Fruit fly (Drosophila melanogaster) Kc167 (cell line): ENCODE measurements around the gene CG31286.

Experiments
- Myc ChIP-seq: fragments of >200 bp; optimal IDR thresholded peaks from 2 replicates; lab custom pipeline; 2017; ENCODE audit warnings: missing external identifiers
- Sin3A ChIP-seq: fragments of >200 bp; optimal IDR thresholded peaks from 2 replicates; lab custom pipeline; 2018; ENCODE audit warnings: missing external identifiers
- h ChIP-seq: fragments of >200 bp; optimal IDR thresholded peaks from 3 replicates; lab custom pipeline; 2018; ENCODE audit warnings: missing external identifiers
- insv ChIP-seq: fragments of >200 bp; optimal IDR thresholded peaks from 3 replicates; lab custom pipeline; 2018; ENCODE audit warnings: missing external identifiers
- psq ChIP-seq: fragments of >200 bp; optimal IDR thresholded peaks from 2 replicates; lab custom pipeline; 2017; ENCODE audit warnings: missing external identifiers
- ttk ChIP-seq: sonication (Bioruptor generic); optimal IDR thresholded peaks from 2 replicates; lab custom pipeline; 2017; ENCODE audit warnings: missing external identifiers

Gene CG31286

dm6 chr3R:6683135-6683534, 42.1 kb downstream of the CG31286 start:
- TF ChIP-seq psq (lab: Kevin White, UChicago) (no peak), ttk (lab: Kevin White, UChicago) (no peak), h (lab: Kevin White, UChicago) (no peak), Myc (lab: Kevin White, UChicago) (no peak), insv (lab: Kevin White, UChicago) (no peak), Sin3A (lab: Kevin White, UChicago) (no peak)

DNA sequence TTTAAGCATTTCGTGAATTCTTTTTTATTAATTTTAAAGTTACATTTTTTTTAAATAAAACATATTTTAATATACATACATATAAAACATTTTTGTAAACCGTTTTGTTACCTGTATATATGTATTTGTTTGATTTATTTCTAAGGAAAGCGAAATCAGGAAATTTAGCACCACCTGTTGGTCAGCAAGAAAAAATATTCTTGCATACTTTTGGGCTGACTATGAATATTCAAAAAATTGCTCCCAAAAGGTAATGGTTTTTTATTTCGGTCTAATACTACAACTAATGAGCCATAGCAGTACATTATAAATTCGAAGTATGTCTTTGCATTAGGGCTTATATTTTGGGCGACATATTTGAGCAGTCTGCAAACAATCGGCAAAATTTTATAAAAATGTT, 42.6 kb downstream of the CG31286 start:
- no peak for TF ChIP-seq h (lab: Kevin White, UChicago)

DNA sequence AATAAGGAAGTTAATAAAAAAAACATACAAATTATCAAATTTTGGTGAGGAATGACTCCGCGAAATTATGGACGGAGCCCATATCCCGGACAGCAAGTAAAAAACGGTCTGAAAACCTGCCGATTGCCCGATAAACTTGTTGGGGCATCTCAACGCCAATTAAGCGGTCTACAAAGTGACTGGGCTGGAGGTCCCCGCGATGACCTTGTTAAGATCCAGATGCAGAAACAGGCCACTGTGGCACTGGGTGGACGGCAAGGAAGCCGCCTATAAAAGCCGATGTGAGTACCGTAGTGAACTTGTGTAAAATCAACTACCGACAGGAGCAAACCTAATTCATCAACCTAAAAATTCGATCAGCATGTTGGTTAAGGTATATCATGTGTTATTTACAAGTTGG, 43.1 kb downstream of the CG31286 start, which contains the start of gene Edg84A:
TSS of gene Edg84A (plus strand) at position 301 of the 400 bp plus-strand sequence.
- TF ChIP-seq ttk (lab: Kevin White, UChicago), result no peak
- no peak for TF ChIP-seq Sin3A (lab: Kevin White, UChicago)
- no peak for TF ChIP-seq insv (lab: Kevin White, UChicago)
- TF ChIP-seq h (lab: Kevin White, UChicago), result no peak
- no peak for TF ChIP-seq psq (lab: Kevin White, UChicago)
- TF ChIP-seq Myc (lab: Kevin White, UChicago), result no peak

DNA sequence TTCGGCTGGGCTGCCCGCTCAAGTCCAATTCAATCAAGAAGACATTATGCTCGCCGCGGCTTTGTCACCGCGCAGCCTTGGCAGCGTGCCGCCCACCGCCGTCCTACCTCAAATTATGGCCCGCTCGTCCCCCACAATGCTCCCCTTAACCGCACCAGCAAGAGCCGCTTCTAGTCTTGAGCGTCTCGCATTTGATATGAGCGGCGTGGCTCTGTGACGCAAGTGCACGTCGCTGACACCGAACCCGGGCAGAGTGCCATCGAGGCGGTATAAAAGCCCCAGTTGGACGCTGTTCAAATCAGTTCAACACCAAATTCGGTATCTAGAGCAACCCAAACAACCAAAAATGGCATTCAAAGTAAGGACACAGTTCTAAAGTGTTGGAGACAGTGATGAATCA, 45.4 kb downstream of the CG31286 start, which contains the start of gene Ccp84Ag:
TSS of gene Ccp84Ag (plus strand) at position 301 of the 400 bp plus-strand sequence.
- TF ChIP-seq insv (lab: Kevin White, UChicago) (no peak), ttk (lab: Kevin White, UChicago) (no peak), h (lab: Kevin White, UChicago) (no peak), Myc (lab: Kevin White, UChicago) (no peak), Sin3A (lab: Kevin White, UChicago) (no peak), psq (lab: Kevin White, UChicago) (no peak)

DNA sequence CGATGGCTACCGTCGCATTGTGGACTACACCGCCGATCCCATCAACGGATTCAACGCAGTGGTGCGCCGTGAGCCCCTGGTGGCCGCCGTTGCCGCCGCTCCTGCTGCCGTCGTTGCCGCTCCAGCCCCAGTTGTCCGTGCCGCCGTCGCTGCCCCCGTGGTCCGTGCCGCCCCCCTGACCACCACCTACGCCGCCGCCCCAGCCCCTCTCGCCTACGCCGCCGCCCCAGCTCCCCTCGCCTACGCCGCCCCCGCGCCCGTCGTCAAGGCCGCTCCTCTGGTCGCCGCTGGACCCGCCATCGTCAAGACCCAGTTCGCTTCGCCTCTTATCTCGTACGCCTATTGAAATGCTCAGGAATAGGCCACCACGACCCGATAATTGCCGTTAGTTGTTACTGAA, 46.2 kb downstream of the CG31286 start:
- TF ChIP-seq Sin3A (lab: Kevin White, UChicago), result no peak
- no peak for TF ChIP-seq h (lab: Kevin White, UChicago)
- no peak for TF ChIP-seq insv (lab: Kevin White, UChicago)
- no peak for TF ChIP-seq Myc (lab: Kevin White, UChicago)
- no peak for TF ChIP-seq psq (lab: Kevin White, UChicago)
- no peak for TF ChIP-seq ttk (lab: Kevin White, UChicago)

DNA sequence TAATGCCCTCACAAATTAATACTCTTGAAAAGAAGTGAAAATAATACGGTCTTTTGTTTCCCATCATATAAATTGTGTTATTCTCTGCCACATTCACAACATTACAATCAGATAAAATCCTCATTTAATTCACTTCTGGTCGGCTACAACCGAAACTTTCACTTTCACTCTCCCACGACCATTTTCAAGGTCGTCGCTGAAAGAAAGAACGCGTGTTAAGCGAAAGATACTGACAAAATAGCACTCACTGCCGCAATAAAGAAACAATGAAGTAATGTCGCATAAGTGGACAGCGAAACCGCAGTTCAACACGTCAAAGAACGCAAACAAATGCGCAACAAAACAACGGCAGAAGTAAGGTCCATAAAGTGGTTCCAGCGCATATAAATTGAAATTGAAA, 47.1 kb downstream of the CG31286 start:
- TF ChIP-seq insv (lab: Kevin White, UChicago) (no peak), ttk (lab: Kevin White, UChicago) (no peak), Sin3A (lab: Kevin White, UChicago) (no peak), psq (lab: Kevin White, UChicago) (no peak), h (lab: Kevin White, UChicago) (no peak), Myc (lab: Kevin White, UChicago) (no peak)

dm6 chr3R:6690139-6690538, 49.1 kb downstream of the CG31286 start, which contains the start of gene Ccp84Af:
Ccp84Af (minus strand) TSS chr3R:6690239.
- no peak for TF ChIP-seq ttk (lab: Kevin White, UChicago)
- no peak for TF ChIP-seq Myc (lab: Kevin White, UChicago)
- TF ChIP-seq psq (lab: Kevin White, UChicago), result no peak
- TF ChIP-seq insv (lab: Kevin White, UChicago), result no peak
- no peak for TF ChIP-seq Sin3A (lab: Kevin White, UChicago)
- TF ChIP-seq h (lab: Kevin White, UChicago), result no peak

dm6 chr3R:6691658-6692057, 50.6 kb downstream of the CG31286 start, which contains the start of gene Ccp84Ae:
Ccp84Ae (minus strand) TSS chr3R:6691758.
- TF ChIP-seq insv (lab: Kevin White, UChicago) (no peak), ttk (lab: Kevin White, UChicago) (no peak), psq (lab: Kevin White, UChicago) (no peak), Sin3A (lab: Kevin White, UChicago) (no peak), h (lab: Kevin White, UChicago) (no peak), Myc (lab: Kevin White, UChicago) (no peak)

DNA sequence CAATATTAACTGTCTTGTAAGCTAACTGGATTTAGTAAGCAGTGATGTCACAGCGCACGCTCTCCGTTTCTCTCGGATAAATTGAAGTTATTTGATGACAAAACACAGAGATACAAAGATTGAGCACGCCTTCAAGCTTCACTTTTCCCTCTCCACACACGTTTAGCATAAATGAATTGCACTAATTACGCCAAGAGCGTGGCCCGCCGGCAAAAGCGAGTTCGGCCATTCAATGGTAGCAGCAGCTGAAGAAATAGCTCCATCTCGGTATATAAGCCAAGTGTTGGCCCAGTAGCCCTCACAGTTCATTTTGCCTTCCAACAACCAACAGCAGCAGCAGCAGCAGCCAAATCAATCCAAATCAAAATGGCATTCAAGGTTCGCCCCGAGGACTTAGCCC, 51.4 kb downstream of the CG31286 start, which contains the start of gene Ccp84Ad:
TSS of gene Ccp84Ad (plus strand) at position 301 of the 400 bp plus-strand sequence.
- TF ChIP-seq insv (lab: Kevin White, UChicago) (no peak), psq (lab: Kevin White, UChicago) (no peak), Myc (lab: Kevin White, UChicago) (no peak), h (lab: Kevin White, UChicago) (no peak), ttk (lab: Kevin White, UChicago) (no peak), Sin3A (lab: Kevin White, UChicago) (no peak)
